Worm (Caenorhabditis elegans) whole organism, early embryonic: ENCODE data around the gene F16B12.4.

Experiments used
- B0310.2 ChIP-seq: sonication (generic microtip); optimal IDR thresholded peaks from 2 replicates; lab custom pipeline; 2016; ENCODE audit warnings: mild to moderate bottlenecking, missing genetic modification characterization, missing compliant biosample characterization
- F13C5.2 ChIP-seq: sonication (generic microtip); optimal IDR thresholded peaks from 2 replicates; lab custom pipeline; 2017; ENCODE audit warnings: mild to moderate bottlenecking, missing genetic modification characterization, inconsistent platforms, missing compliant biosample characterization
- aly-1 ChIP-seq: sonication (generic microtip); optimal IDR thresholded peaks from 2 replicates; lab custom pipeline; 2016; ENCODE audit warnings: missing genetic modification characterization, missing compliant biosample characterization
- ama-1 ChIP-seq: fragments of 150-350 bp; optimal IDR thresholded peaks from 2 replicates; lab custom pipeline; 2014
- ceh-13 ChIP-seq: fragments of 200-800 bp; sonication (Bioruptor generic); optimal IDR thresholded peaks from 2 replicates; lab custom pipeline; 2018; ENCODE audit warnings: mild to moderate bottlenecking, missing genetic modification characterization, missing compliant biosample characterization
- ceh-36 ChIP-seq: sonication (generic microtip); optimal IDR thresholded peaks from 2 replicates; lab custom pipeline; 2016; ENCODE audit warnings: missing genetic modification characterization, inconsistent platforms, missing compliant biosample characterization
- ets-7 ChIP-seq: sonication (generic microtip); optimal IDR thresholded peaks from 2 replicates; lab custom pipeline; 2016; ENCODE audit warnings: missing genotype, missing genetic modification characterization, missing compliant biosample characterization
- flt-1 ChIP-seq: fragments of 200-800 bp; sonication (Bioruptor generic); IDR thresholded peaks from 2 replicates; pipeline ENCODE4 v1.3.6; 2022; ENCODE audit warnings: missing genetic modification characterization, missing compliant biosample characterization
- hmbx-1 ChIP-seq: sonication (generic microtip); optimal IDR thresholded peaks from 2 replicates; lab custom pipeline; 2016; ENCODE audit warnings: mild to moderate bottlenecking, missing genetic modification characterization, missing compliant biosample characterization
- hmg-4 ChIP-seq: fragments of 200-800 bp; sonication (Bioruptor generic); optimal IDR thresholded peaks from 2 replicates; lab custom pipeline; 2018; ENCODE audit warnings: mild to moderate bottlenecking, missing genetic modification characterization, missing compliant biosample characterization
- hnd-1 ChIP-seq: sonication (generic microtip); optimal IDR thresholded peaks from 2 replicates; lab custom pipeline; 2016; ENCODE audit warnings: missing genetic modification characterization, missing compliant biosample characterization
- pes-1 ChIP-seq: fragments of 200-800 bp; sonication (Bioruptor generic); IDR thresholded peaks from 2 replicates; pipeline ENCODE4 v1.3.6; 2022; ENCODE audit warnings: missing genetic modification reagents, missing genetic modification characterization, missing compliant biosample characterization
- scrt-1 ChIP-seq: fragments of 200-800 bp; sonication (Bioruptor generic); IDR thresholded peaks from 2 replicates; pipeline ENCODE4 v1.3.6; 2022; ENCODE audit warnings: missing genetic modification characterization, missing compliant biosample characterization
- sea-1 ChIP-seq: fragments of 200-800 bp; sonication (Bioruptor generic); conservative IDR thresholded peaks from 2 replicates; pipeline ENCODE4 v1.3.6; 2022; ENCODE audit warnings: missing genetic modification characterization, missing compliant biosample characterization
- tbx-11 ChIP-seq: fragments of 200-800 bp; sonication (Bioruptor generic); IDR thresholded peaks from 2 replicates; pipeline ENCODE4 v1.3.6; 2022; ENCODE audit warnings: missing genetic modification characterization, missing compliant biosample characterization
- tbx-37 ChIP-seq: fragments of 200-800 bp; sonication (Bioruptor generic); conservative IDR thresholded peaks from 2 replicates; pipeline ENCODE4 v1.3.6; 2022; ENCODE audit warnings: missing genetic modification reagents, missing genetic modification characterization, missing compliant biosample characterization
- tra-4 ChIP-seq: sonication (generic microtip); optimal IDR thresholded peaks from 2 replicates; lab custom pipeline; 2017; ENCODE audit warnings: missing genetic modification characterization, missing compliant biosample characterization

F16B12.4 gene

ce11 chrX:14085208-14085607 lies 13.3 kb downstream of the F16B12.4 start, which contains the start of gene F16B12.1:
F16B12.1 (plus strand) TSS chrX:14085508.
- TF ChIP-seq flt-1 (GFP tag; lab: Robert Waterston, UW), result no peak
- TF ChIP-seq tbx-11, result no peak
- TF ChIP-seq tra-4 (tag; lab: Kevin White, UChicago), result no peak

DNA sequence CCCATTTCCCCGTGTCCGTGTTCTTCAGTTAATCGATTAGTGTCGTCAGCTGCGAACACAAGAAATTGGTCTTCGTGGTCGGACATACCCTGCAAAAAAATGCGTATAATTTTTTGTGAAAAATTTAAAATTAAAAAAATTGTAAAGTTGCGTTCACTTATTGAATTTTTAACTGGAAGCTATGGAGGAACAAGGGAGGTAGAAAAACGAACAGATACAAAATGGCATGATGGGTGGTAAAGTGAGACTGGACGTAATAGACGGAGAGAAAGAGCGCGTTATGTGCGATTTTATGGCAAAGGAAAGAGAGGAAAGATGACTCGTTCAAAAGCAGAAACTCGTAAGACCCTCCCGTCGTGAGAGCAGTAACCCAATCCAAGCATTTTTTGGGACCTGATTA lies 14.2 kb downstream of the F16B12.4 start, which contains the start of gene C33G3.6:
Gene C33G3.6, minus strand, starts transcription at position 101 of the 400 bp plus-strand sequence.
- TF ChIP-seq scrt-1 (GFP tag; lab: Robert Waterston, UW) (no peak), tra-4 (tag; lab: Kevin White, UChicago) (no peak), F13C5.2 (no peak), hmg-4 (no peak), pes-1 (GFP tag; lab: Robert Waterston, UW) (no peak), ets-7 (tag; lab: Kevin White, UChicago) (no peak), tbx-37 (GFP tag; lab: Robert Waterston, UW) (no peak), ceh-13 (GFP tag; lab: Kevin White, UChicago) (no peak), B0310.2 (tag; lab: Kevin White, UChicago) (no peak), aly-1 (tag; lab: Kevin White, UChicago) (no peak), sea-1 (GFP tag; lab: Robert Waterston, UW) (no peak), flt-1 (GFP tag; lab: Robert Waterston, UW) (no peak), hnd-1 (no peak), tbx-11 (no peak), ama-1 (lab: Kevin White, UChicago) (no peak), ceh-36 (tag; lab: Kevin White, UChicago) (no peak)

DNA sequence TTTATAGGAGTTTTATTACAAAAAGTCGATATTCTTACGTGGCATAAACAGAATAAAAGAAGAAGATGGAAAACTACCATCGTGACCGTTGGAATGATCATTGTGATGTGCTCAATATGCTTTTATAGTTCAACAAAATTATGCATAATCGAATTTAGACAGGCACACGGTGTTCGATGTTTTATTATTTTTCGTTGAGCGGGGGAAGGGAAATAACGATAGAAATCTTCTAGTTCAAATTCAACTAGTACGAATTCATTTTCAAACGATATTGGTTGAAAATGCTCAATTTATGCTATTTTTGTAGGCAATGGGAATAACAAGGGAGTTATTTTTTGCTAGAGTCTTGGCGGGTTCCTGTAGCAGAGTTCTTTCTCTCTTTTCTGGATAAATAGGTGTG lies 19.9 kb downstream of the F16B12.4 start, which contains the start of gene C33G3.5:
Gene C33G3.5, minus strand, starts transcription at position 101 of the 400 bp plus-strand sequence.
- TF ChIP-seq flt-1 (GFP tag; lab: Robert Waterston, UW) (no peak), ets-7 (tag; lab: Kevin White, UChicago) (no peak), hmbx-1 (tag; lab: Kevin White, UChicago) (no peak), ama-1 (lab: Kevin White, UChicago) (no peak)

ce11 chrX:14070950-14071349 lies 27.5 kb downstream of the F16B12.4 start, which contains the start of gene C33G3.4:
C33G3.4 (plus strand) TSS chrX:14071162.
- no peak for TF ChIP-seq flt-1 (GFP tag; lab: Robert Waterston, UW)
- TF ChIP-seq ceh-36 (tag; lab: Kevin White, UChicago), result no peak
- no peak for TF ChIP-seq hmbx-1 (tag; lab: Kevin White, UChicago)
- TF ChIP-seq scrt-1 (GFP tag; lab: Robert Waterston, UW), result no peak
- TF ChIP-seq hnd-1, result no peak
- TF ChIP-seq ama-1 (lab: Kevin White, UChicago), result no peak
- no peak for TF ChIP-seq tbx-37 (GFP tag; lab: Robert Waterston, UW)
- no peak for TF ChIP-seq sea-1 (GFP tag; lab: Robert Waterston, UW)
- no peak for TF ChIP-seq pes-1 (GFP tag; lab: Robert Waterston, UW)
- no peak for TF ChIP-seq tbx-11

DNA sequence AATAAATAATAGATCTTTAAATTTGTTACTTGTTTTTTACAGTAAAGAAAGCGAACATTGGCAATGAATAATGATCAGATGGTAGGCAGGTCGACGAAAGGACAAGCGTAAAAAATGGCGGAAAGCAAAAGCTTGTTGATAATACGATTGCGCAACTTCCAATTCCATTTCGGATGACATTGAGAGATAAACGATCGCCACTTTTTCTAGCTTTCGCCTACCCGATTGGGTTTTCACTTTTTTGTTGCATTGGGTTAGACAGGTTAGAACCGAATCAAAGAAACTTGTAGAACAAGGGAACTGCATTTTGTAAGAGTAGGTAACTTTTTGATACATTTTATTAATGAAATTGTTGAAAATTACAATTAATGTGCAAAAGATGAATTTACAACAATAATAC lies 28.9 kb downstream of the F16B12.4 start:
- no peak for TF ChIP-seq ets-7 (tag; lab: Kevin White, UChicago)
- no peak for TF ChIP-seq F13C5.2
- TF ChIP-seq hnd-1, result no peak
- TF ChIP-seq scrt-1 (GFP tag; lab: Robert Waterston, UW), result no peak
- no peak for TF ChIP-seq sea-1 (GFP tag; lab: Robert Waterston, UW)
- TF ChIP-seq tbx-11, result no peak
- TF ChIP-seq hmbx-1 (tag; lab: Kevin White, UChicago), result no peak
- TF ChIP-seq B0310.2 (tag; lab: Kevin White, UChicago), result no peak
- no peak for TF ChIP-seq ama-1 (lab: Kevin White, UChicago)
- no peak for TF ChIP-seq tra-4 (tag; lab: Kevin White, UChicago)
- no peak for TF ChIP-seq ceh-36 (tag; lab: Kevin White, UChicago)
- no peak for TF ChIP-seq hmg-4
- TF ChIP-seq tbx-37 (GFP tag; lab: Robert Waterston, UW), result no peak
- no peak for TF ChIP-seq pes-1 (GFP tag; lab: Robert Waterston, UW)
- TF ChIP-seq ceh-13 (GFP tag; lab: Kevin White, UChicago), result no peak
- TF ChIP-seq aly-1 (tag; lab: Kevin White, UChicago), result no peak
- TF ChIP-seq flt-1 (GFP tag; lab: Robert Waterston, UW), result no peak

DNA sequence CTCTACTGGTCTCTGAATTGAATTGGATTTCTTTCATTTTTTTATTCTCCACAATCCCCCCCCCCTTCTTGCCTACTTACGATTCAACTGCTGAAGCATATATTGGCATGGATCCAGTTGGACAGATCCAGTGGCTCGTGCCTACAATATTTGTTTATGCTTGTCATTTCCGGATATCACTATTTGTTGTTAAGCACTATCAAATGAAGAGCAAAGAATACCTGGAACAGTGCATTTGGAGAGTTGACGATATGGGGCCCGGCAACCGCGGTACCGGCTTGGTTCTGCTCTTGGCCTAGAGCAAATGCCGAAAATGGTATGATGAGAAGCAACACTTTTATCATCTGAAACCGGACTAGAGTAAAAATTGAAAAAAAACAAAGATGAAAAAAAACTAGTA lies 30.8 kb downstream of the F16B12.4 start, which contains the start of gene lgc-21:
Gene lgc-21, minus strand, starts transcription at position 344 of the 400 bp plus-strand sequence.
- TF ChIP-seq scrt-1 (GFP tag; lab: Robert Waterston, UW), result no peak
- TF ChIP-seq aly-1 (tag; lab: Kevin White, UChicago), result no peak
- TF ChIP-seq B0310.2 (tag; lab: Kevin White, UChicago), result no peak
- TF ChIP-seq ceh-13 (GFP tag; lab: Kevin White, UChicago), result no peak
- no peak for TF ChIP-seq pes-1 (GFP tag; lab: Robert Waterston, UW)
- TF ChIP-seq hmg-4, result no peak
- TF ChIP-seq hmbx-1 (tag; lab: Kevin White, UChicago), result no peak
- TF ChIP-seq tra-4 (tag; lab: Kevin White, UChicago), result no peak
- TF ChIP-seq F13C5.2, result no peak
- no peak for TF ChIP-seq flt-1 (GFP tag; lab: Robert Waterston, UW)

DNA sequence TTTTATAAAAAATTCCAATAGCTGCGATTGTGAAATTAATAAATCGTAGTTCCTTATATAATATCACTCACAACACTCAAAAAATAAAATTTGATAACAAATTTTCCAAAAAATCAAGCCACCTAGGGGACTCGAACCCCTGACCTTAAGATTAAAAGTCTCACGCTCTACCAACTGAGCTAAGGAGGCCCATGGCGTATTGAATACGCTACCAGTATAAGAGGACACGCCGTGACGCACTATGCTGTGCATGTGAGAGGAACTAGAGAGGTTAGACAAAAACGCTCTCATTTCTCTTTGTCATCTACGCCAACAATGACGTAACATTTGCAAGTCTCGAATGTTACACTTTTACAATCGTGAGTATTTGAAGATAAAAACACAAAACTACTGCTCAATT lies 34.6 kb downstream of the F16B12.4 start:
- TF ChIP-seq flt-1 (GFP tag; lab: Robert Waterston, UW) (peak; percentile 99), ceh-36 (tag; lab: Kevin White, UChicago) (peak; percentile 96), scrt-1 (GFP tag; lab: Robert Waterston, UW) (peak; percentile 98), F13C5.2 (peak; percentile 98), B0310.2 (tag; lab: Kevin White, UChicago) (peak; percentile 95), sea-1 (GFP tag; lab: Robert Waterston, UW) (peak; percentile 98), hnd-1 (peak; percentile 93), ets-7 (tag; lab: Kevin White, UChicago) (peak; percentile 89), tra-4 (tag; lab: Kevin White, UChicago) (peak; percentile 92), ama-1 (lab: Kevin White, UChicago) (no peak), hmbx-1 (tag; lab: Kevin White, UChicago) (peak; percentile 91), hmg-4 (peak; percentile 95), pes-1 (GFP tag; lab: Robert Waterston, UW) (peak; percentile 97), ceh-13 (GFP tag; lab: Kevin White, UChicago) (peak; percentile 90), tbx-37 (GFP tag; lab: Robert Waterston, UW) (peak; percentile 94), tbx-11 (peak; percentile 95), aly-1 (tag; lab: Kevin White, UChicago) (peak; percentile 91)
